Worm (Caenorhabditis elegans): Measurements from ENCODE around the gene C14C6.6.

ce11 chrV:497399-497798 lies 50.5 kb downstream of the C14C6.6 start, which contains the start of gene T01G6.1:
- no peak for TF ChIP-seq tbx-37 (GFP tag; conservative IDR thresholded peaks at IDR 0.05)
- TF ChIP-seq tbx-11 (GFP tag; IDR thresholded peaks at IDR 0.05), result no peak
- no peak for TF ChIP-seq hnd-1 (tag; optimal IDR thresholded peaks at IDR 0.05)
- TF ChIP-seq tra-4 (tag; optimal IDR thresholded peaks at IDR 0.05), result no peak
- TF ChIP-seq ama-1 (optimal IDR thresholded peaks at IDR 0.05), result no peak
- no peak for TF ChIP-seq ceh-13 (GFP tag; optimal IDR thresholded peaks at IDR 0.05)

All from whole organism, early embryonic.